Worm (Caenorhabditis elegans) whole organism, L2 larva: Measurements from ENCODE around the gene cdl-1.

Experiments
- C34F6.9 ChIP-seq: fragments of 150-350 bp; optimal IDR thresholded peaks from 2 replicates; lab custom pipeline; 2014; ENCODE audit warnings: missing biosample characterization, missing genetic modification characterization
- F13H6.1 ChIP-seq: sonication (generic microtip); optimal IDR thresholded peaks from 2 replicates; lab custom pipeline; 2016; ENCODE audit warnings: missing genetic modification characterization, missing compliant biosample characterization
- R02D3.7 ChIP-seq: fragments of 150-350 bp; optimal IDR thresholded peaks from 2 replicates; lab custom pipeline; 2014; ENCODE audit warnings: missing biosample characterization, missing genetic modification characterization
- alr-1 ChIP-seq: fragments of 150-350 bp; optimal IDR thresholded peaks from 2 replicates; lab custom pipeline; 2014; ENCODE audit warnings: missing biosample characterization, missing genetic modification characterization
- aly-2 ChIP-seq: fragments of 150-350 bp; optimal IDR thresholded peaks from 2 replicates; lab custom pipeline; 2014; ENCODE audit warnings: missing biosample characterization, missing genetic modification characterization
- ama-1 ChIP-seq: fragments of 150-350 bp; optimal IDR thresholded peaks from 2 replicates; lab custom pipeline; 2018; ENCODE audit warnings: inconsistent platforms
- blmp-1 ChIP-seq: sonication (generic microtip); optimal IDR thresholded peaks from 2 replicates; lab custom pipeline; 2017; ENCODE audit warnings: missing genetic modification characterization, mild to moderate bottlenecking, missing compliant biosample characterization, antibody characterized with exemption, moderate library complexity; ENCODE audit not compliant: insufficient read depth
- ceh-16 ChIP-seq: fragments of 150-350 bp; optimal IDR thresholded peaks from 2 replicates; lab custom pipeline; 2014; ENCODE audit warnings: missing biosample characterization, missing genetic modification characterization
- ceh-82 ChIP-seq: fragments of 150-350 bp; optimal IDR thresholded peaks from 2 replicates; lab custom pipeline; 2014; ENCODE audit warnings: missing biosample characterization, missing genetic modification characterization
- elt-1 ChIP-seq: fragments of 150-350 bp; optimal IDR thresholded peaks from 2 replicates; lab custom pipeline; 2014; ENCODE audit warnings: missing biosample characterization, missing genetic modification characterization
- fos-1 ChIP-seq: fragments of 150-350 bp; optimal IDR thresholded peaks from 2 replicates; lab custom pipeline; 2014; ENCODE audit warnings: missing biosample characterization, missing genetic modification characterization
- gmeb-1 ChIP-seq: fragments of 150-350 bp; optimal IDR thresholded peaks from 2 replicates; lab custom pipeline; 2014; ENCODE audit warnings: missing biosample characterization, missing genetic modification characterization
- lin-11 ChIP-seq: fragments of 150-350 bp; sonication (generic microtip); optimal IDR thresholded peaks from 2 replicates; lab custom pipeline; 2014; ENCODE audit warnings: missing biosample characterization, missing genetic modification characterization, inconsistent platforms, mixed read lengths
- lsy-2 ChIP-seq, 2 experiments: fragments of 150-350 bp in 1 of 2; sonication (generic microtip) in 1 of 2; optimal IDR thresholded peaks; 2 replicates each; lab custom pipeline; 2014 to 2017; ENCODE audit warnings: missing biosample characterization in 2 of 2, missing genetic modification characterization in 2 of 2
- mab-5 ChIP-seq: fragments of 150-350 bp; optimal IDR thresholded peaks from 2 replicates; lab custom pipeline; 2014; ENCODE audit warnings: missing biosample characterization, missing genetic modification characterization
- mdl-1 ChIP-seq, 2 experiments: fragments of 150-350 bp in 1 of 2; sonication (generic microtip) in 1 of 2; optimal IDR thresholded peaks; 2 replicates each; lab custom pipeline; 2017; ENCODE audit warnings: missing biosample characterization in 2 of 2, missing genetic modification characterization in 2 of 2
- nhr-10 ChIP-seq: sonication (generic microtip); optimal IDR thresholded peaks from 2 replicates; lab custom pipeline; 2017; ENCODE audit warnings: missing biosample characterization, missing genetic modification characterization
- nhr-11 ChIP-seq: fragments of 150-350 bp; optimal IDR thresholded peaks from 2 replicates; lab custom pipeline; 2014; ENCODE audit warnings: missing biosample characterization, missing genetic modification characterization
- nhr-129 ChIP-seq: fragments of 150-350 bp; optimal IDR thresholded peaks from 2 replicates; lab custom pipeline; 2014; ENCODE audit warnings: missing biosample characterization, missing genetic modification characterization
- nhr-23 ChIP-seq: fragments of 150-350 bp; optimal IDR thresholded peaks from 2 replicates; lab custom pipeline; 2014; ENCODE audit warnings: missing biosample characterization, missing genetic modification reagents, missing genetic modification characterization
- nhr-237 ChIP-seq: fragments of 150-350 bp; optimal IDR thresholded peaks from 2 replicates; lab custom pipeline; 2014; ENCODE audit warnings: missing biosample characterization, missing genetic modification characterization
- nhr-25 ChIP-seq: fragments of 150-350 bp; sonication (generic microtip); optimal IDR thresholded peaks from 3 replicates; lab custom pipeline; 2014; ENCODE audit warnings: missing biosample characterization, missing genetic modification characterization
- nhr-6 ChIP-seq: fragments of 150-350 bp; optimal IDR thresholded peaks from 2 replicates; lab custom pipeline; 2014; ENCODE audit warnings: missing biosample characterization, missing genetic modification characterization
- peb-1 ChIP-seq: fragments of 150-350 bp; optimal IDR thresholded peaks from 2 replicates; lab custom pipeline; 2014; ENCODE audit warnings: missing biosample characterization, missing genetic modification characterization
- sem-4 ChIP-seq: fragments of 150-350 bp; optimal IDR thresholded peaks from 2 replicates; lab custom pipeline; 2014; ENCODE audit warnings: missing biosample characterization, missing genetic modification reagents, missing genetic modification characterization
- sma-3 ChIP-seq: sonication (generic microtip); optimal IDR thresholded peaks from 2 replicates; lab custom pipeline; 2016; ENCODE audit warnings: missing genetic modification reagents, missing genetic modification characterization, missing compliant biosample characterization
- sma-9 ChIP-seq, 2 experiments: fragments of 150-350 bp in 1 of 2; sonication (generic microtip) in 1 of 2; optimal IDR thresholded peaks; 2 replicates each; lab custom pipeline; 2014 to 2016; ENCODE audit warnings: missing genetic modification characterization in 2 of 2, mild to moderate bottlenecking in 1 of 2, missing biosample characterization in 1 of 2, missing compliant biosample characterization in 1 of 2, missing genetic modification reagents in 1 of 2, moderate library complexity in 1 of 2
- snpc-4 ChIP-seq: fragments of 150-350 bp; optimal IDR thresholded peaks from 2 replicates; lab custom pipeline; 2014; ENCODE audit warnings: missing biosample characterization, missing genetic modification characterization
- unc-55 ChIP-seq: fragments of 150-350 bp; sonication (generic microtip); optimal IDR thresholded peaks from 3 replicates; lab custom pipeline; 2014; ENCODE audit warnings: missing biosample characterization, missing genetic modification reagents, missing genetic modification characterization
- unc-62 ChIP-seq: fragments of 150-350 bp; optimal IDR thresholded peaks from 2 replicates; lab custom pipeline; 2014; ENCODE audit warnings: missing biosample characterization, missing genetic modification reagents, missing genetic modification characterization
- zag-1 ChIP-seq: fragments of 150-350 bp; optimal IDR thresholded peaks from 2 replicates; lab custom pipeline; 2014; ENCODE audit warnings: missing biosample characterization, missing genetic modification characterization
- ztf-11 ChIP-seq: sonication (generic microtip); optimal IDR thresholded peaks from 2 replicates; lab custom pipeline; 2017; ENCODE audit warnings: missing biosample characterization, missing genetic modification characterization

Gene cdl-1

DNA sequence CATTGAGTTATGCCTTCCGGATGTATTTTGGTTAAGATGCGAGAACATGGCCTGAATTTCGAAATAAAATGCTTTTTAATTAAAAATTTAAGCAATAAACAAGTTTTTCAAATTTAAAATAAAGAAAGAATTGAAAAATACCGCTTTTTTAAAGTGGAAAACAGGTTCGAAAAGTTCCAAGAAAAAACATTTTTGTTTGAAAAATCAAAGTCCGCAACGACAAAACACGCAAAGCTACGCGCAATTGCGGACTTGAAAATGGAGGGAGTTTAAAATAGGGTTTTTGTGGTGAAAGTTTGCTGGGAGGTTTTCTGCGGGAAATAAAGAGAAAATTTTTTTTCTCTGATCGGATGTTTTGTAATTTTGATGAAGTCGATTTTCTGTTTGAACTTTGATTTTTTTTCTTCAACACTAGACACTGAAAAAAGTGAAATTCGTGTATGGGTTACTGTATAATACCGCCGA, 13.2 kb downstream of the cdl-1 start, which contains the start of gene npp-19 (continued):
- TF ChIP-seq peb-1, result no peak
- no peak for TF ChIP-seq ama-1 (lab: Kevin White, UChicago)
- no peak for TF ChIP-seq nhr-10 (tag; lab: Kevin White, UChicago)
- no peak for TF ChIP-seq nhr-6 (tag; lab: Kevin White, UChicago)
- peak; percentile 42 for TF ChIP-seq R02D3.7 (tag; lab: Kevin White, UChicago)
- TF ChIP-seq sma-9 (GFP tag; optimal IDR thresholded peaks at IDR 0.05; lab: Kevin White, UChicago), result no peak
- TF ChIP-seq sma-9 (tag; optimal IDR thresholded peaks at IDR 0.05; lab: Kevin White, UChicago), result no peak
- TF ChIP-seq gmeb-1 (tag; lab: Kevin White, UChicago), result peak; percentile 99
- TF ChIP-seq mab-5, result peak; percentile 46
- TF ChIP-seq alr-1 (tag; lab: Kevin White, UChicago), result no peak
- peak; percentile 76 to 87 for TF ChIP-seq lsy-2 (tag; optimal IDR thresholded peaks at IDR 0.05; lab: Kevin White, UChicago)
- no peak for TF ChIP-seq aly-2 (tag; lab: Kevin White, UChicago)

DNA sequence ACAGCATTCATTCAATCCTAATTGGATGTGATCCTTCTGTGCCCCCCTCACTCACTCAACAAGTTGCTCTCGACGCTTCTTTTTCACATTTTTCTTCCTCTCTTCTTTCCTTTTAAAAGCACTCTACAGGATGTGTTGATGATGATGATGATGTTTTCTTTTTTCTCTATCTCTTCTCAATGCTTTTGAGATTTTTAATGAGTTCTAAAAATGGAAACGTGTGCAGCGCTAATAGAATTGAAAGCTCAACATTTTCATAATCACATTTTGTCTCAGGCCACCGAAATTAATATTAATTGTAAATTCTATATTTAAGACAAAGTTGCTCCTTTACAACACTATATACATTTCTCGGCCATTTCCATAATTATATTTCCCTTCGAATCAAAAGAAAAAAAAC, 15.0 kb downstream of the cdl-1 start:
- TF ChIP-seq mdl-1 (tag; optimal IDR thresholded peaks at IDR 0.05; lab: Kevin White, UChicago), result no peak
- peak in 1 of 2 experiments; percentile 37 for TF ChIP-seq lsy-2 (tag; optimal IDR thresholded peaks at IDR 0.05; lab: Kevin White, UChicago)
- TF ChIP-seq C34F6.9 (tag; lab: Kevin White, UChicago), result peak; percentile 34
- no peak for TF ChIP-seq F13H6.1

DNA sequence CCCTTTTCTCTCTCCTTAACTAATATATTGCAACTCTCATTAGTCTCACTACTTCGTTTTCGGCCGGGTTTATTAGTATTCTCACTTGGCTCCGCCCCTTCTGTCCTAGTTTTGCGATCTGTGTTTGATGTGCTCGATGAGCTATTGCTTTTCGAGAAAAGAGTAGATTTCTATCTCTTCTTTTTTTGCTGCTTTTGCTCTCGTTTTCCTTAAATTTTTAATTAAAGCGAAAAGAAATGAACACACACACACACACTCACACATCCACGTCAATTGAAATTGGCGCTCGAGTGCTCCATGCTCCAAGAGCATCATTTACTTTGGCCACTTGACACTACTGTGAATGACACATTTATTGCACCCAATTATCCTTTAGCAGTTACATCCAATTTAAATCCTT, 19.2 kb downstream of the cdl-1 start:
- TF ChIP-seq nhr-23, result no peak

DNA sequence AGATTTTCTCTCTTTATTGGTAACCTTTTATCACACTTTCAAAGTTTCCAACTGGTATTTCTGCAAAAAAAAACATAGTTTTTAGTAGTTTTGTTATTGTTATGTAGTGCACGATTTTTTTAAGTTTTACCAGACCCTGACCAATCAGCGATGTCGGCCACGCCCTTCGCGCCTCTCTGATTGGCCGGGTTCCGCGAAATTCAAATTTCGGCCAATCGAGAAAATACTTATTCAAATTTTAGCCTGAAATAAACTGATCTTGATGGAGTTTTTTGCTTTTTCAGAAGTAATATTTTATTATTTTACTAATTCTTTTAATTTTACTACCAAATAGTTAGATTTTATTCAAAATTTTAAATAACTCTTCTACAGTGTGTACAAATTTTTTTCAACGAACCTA, 19.7 kb downstream of the cdl-1 start:
- no peak for TF ChIP-seq aly-2 (tag; lab: Kevin White, UChicago)
- no peak for TF ChIP-seq C34F6.9 (tag; lab: Kevin White, UChicago)
- no peak for TF ChIP-seq sma-9 (GFP tag; optimal IDR thresholded peaks at IDR 0.05; lab: Kevin White, UChicago)
- no peak for TF ChIP-seq sma-9 (tag; optimal IDR thresholded peaks at IDR 0.05; lab: Kevin White, UChicago)
- TF ChIP-seq nhr-11 (tag; lab: Kevin White, UChicago), result no peak
- no peak for TF ChIP-seq elt-1 (tag; lab: Kevin White, UChicago)
- no peak for TF ChIP-seq unc-62 (GFP tag; lab: Kevin White, UChicago)
- no peak for TF ChIP-seq zag-1 (tag; lab: Kevin White, UChicago)
- TF ChIP-seq ztf-11 (tag; lab: Kevin White, UChicago), result no peak
- no peak for TF ChIP-seq sem-4 (tag; lab: Kevin White, UChicago)
- TF ChIP-seq nhr-6 (tag; lab: Kevin White, UChicago), result no peak
- no peak for TF ChIP-seq fos-1
- no peak for TF ChIP-seq alr-1 (tag; lab: Kevin White, UChicago)
- TF ChIP-seq ceh-16 (tag; lab: Kevin White, UChicago), result no peak

DNA sequence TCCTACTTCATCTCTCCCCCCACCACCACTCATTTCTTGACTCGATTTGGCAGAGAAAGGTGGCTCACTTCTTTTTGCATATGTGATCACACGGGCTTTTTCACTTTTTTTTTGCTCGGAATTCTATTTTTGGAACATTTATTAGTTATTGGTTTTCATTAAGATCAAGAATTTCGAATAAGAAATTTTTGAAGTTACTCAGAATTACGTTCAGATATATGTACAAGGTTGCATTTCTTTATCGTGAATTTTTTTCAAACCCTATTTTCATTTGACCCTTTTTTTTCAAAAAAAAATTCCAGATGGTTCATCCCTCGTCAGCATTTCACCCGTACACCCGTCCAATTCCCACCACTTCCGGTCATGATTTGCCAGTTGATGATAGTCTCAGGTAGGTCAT, 20.2 kb downstream of the cdl-1 start, which contains the start of gene ceh-62:
Gene ceh-62, plus strand, starts transcription at position 301 of the 400 bp plus-strand sequence.
- no peak for TF ChIP-seq unc-55
- TF ChIP-seq nhr-25 (tag; lab: Kevin White, UChicago), result no peak
- no peak for TF ChIP-seq zag-1 (tag; lab: Kevin White, UChicago)
- TF ChIP-seq blmp-1 (tag; lab: Kevin White, UChicago), result no peak
- no peak for TF ChIP-seq snpc-4 (tag; lab: Kevin White, UChicago)
- no peak for TF ChIP-seq lin-11 (tag; lab: Kevin White, UChicago)
- no peak for TF ChIP-seq ama-1 (lab: Kevin White, UChicago)
- no peak for TF ChIP-seq nhr-129 (tag; lab: Kevin White, UChicago)
- TF ChIP-seq nhr-10 (tag; lab: Kevin White, UChicago), result no peak
- no peak for TF ChIP-seq sma-9 (GFP tag; optimal IDR thresholded peaks at IDR 0.05; lab: Kevin White, UChicago)
- no peak for TF ChIP-seq sma-9 (tag; optimal IDR thresholded peaks at IDR 0.05; lab: Kevin White, UChicago)
- no peak for TF ChIP-seq ceh-82 (tag; lab: Kevin White, UChicago)
- TF ChIP-seq ceh-16 (tag; lab: Kevin White, UChicago), result no peak
- no peak for TF ChIP-seq sma-3 (GFP tag; lab: Kevin White, UChicago)
- no peak for TF ChIP-seq nhr-237 (tag; lab: Kevin White, UChicago)
- TF ChIP-seq, all 48 proteins: peak for 0
